Fruit fly (Drosophila melanogaster) whole organism, prepupa: ENCODE measurements around the gene CG9775.

Experiments used
- CG11294 ChIP-seq: fragments of 200-800 bp; sonication (Bioruptor generic); IDR thresholded peaks from 2 replicates; pipeline ENCODE4 v1.3.6; 2022; ENCODE audit warnings: missing biosample characterization, missing genetic modification characterization
- CG11762 ChIP-seq: fragments of 200-800 bp; sonication (Bioruptor generic); optimal IDR thresholded peaks from 3 replicates; lab custom pipeline; 2016; ENCODE audit warnings: missing biosample characterization, missing genetic modification characterization; ENCODE audit not compliant: insufficient read depth
- CG11902 ChIP-seq: fragments of 200-800 bp; sonication (Bioruptor generic); optimal IDR thresholded peaks from 3 replicates; lab custom pipeline; 2016; ENCODE audit warnings: missing biosample characterization, missing genetic modification characterization
- CG15336 ChIP-seq: fragments of 200-800 bp; sonication (Bioruptor generic); IDR thresholded peaks from 2 replicates; pipeline ENCODE4 v1.3.6; 2022; ENCODE audit warnings: missing biosample characterization, missing genetic modification characterization
- CG1621 ChIP-seq: fragments of 200-800 bp; sonication (Bioruptor generic); optimal IDR thresholded peaks from 3 replicates; lab custom pipeline; 2018; ENCODE audit warnings: missing biosample characterization, mild to moderate bottlenecking, missing genetic modification characterization
- CG16779 ChIP-seq: fragments of 200-800 bp; sonication (Bioruptor generic); optimal IDR thresholded peaks from 3 replicates; lab custom pipeline; 2017; ENCODE audit warnings: missing biosample characterization, mild to moderate bottlenecking, missing genetic modification characterization
- CG3032 ChIP-seq: fragments of 200-800 bp; optimal IDR thresholded peaks from 2 replicates; lab custom pipeline; 2019; ENCODE audit warnings: missing biosample characterization, mild to moderate bottlenecking, missing genetic modification characterization, moderate library complexity
- CG31627 ChIP-seq: fragments of 200-800 bp; sonication (Bioruptor generic); optimal IDR thresholded peaks from 3 replicates; lab custom pipeline; 2016; ENCODE audit warnings: missing biosample characterization, missing genetic modification characterization
- CG34406 ChIP-seq: fragments of 200-800 bp; sonication (Bioruptor generic); optimal IDR thresholded peaks from 3 replicates; lab custom pipeline; 2016; ENCODE audit warnings: missing biosample characterization, missing genetic modification characterization
- CG4318 ChIP-seq: fragments of 200-800 bp; sonication (Bioruptor generic); optimal IDR thresholded peaks from 3 replicates; lab custom pipeline; 2017; ENCODE audit warnings: missing biosample characterization, mild to moderate bottlenecking, missing genetic modification characterization
- CG6163 ChIP-seq: fragments of 200-800 bp; sonication (Bioruptor generic); IDR thresholded peaks from 3 replicates; pipeline ENCODE4 v1.3.6; 2022; ENCODE audit warnings: missing biosample characterization, missing genetic modification characterization
- CG6276 ChIP-seq: fragments of 200-800 bp; sonication (Bioruptor generic); optimal IDR thresholded peaks from 2 replicates; lab custom pipeline; 2017; ENCODE audit warnings: missing biosample characterization, mild to moderate bottlenecking, missing genetic modification characterization
- CG6792 ChIP-seq: fragments of 200-800 bp; sonication (Bioruptor generic); optimal IDR thresholded peaks from 3 replicates; lab custom pipeline; 2016; ENCODE audit warnings: missing biosample characterization, missing genetic modification characterization
- CG6854 ChIP-seq: fragments of 200-800 bp; sonication (Bioruptor generic); optimal IDR thresholded peaks from 2 replicates; lab custom pipeline; 2017; ENCODE audit warnings: missing biosample characterization, mild to moderate bottlenecking, missing genetic modification characterization
- CG8119 ChIP-seq: fragments of 200-800 bp; sonication (Bioruptor generic); IDR thresholded peaks from 3 replicates; pipeline ENCODE4 v1.3.6; 2022; ENCODE audit warnings: missing biosample characterization, missing genetic modification characterization
- CG8319 ChIP-seq: fragments of 200-800 bp; sonication (Bioruptor generic); optimal IDR thresholded peaks from 3 replicates; lab custom pipeline; 2016; ENCODE audit warnings: missing biosample characterization, missing genetic modification characterization
- CG9139 ChIP-seq: fragments of 200-800 bp; sonication (Bioruptor generic); optimal IDR thresholded peaks from 3 replicates; lab custom pipeline; 2017; ENCODE audit warnings: missing biosample characterization, mild to moderate bottlenecking, missing genetic modification characterization
- Eip75B ChIP-seq: fragments of 200-800 bp; sonication (Bioruptor generic); optimal IDR thresholded peaks from 3 replicates; lab custom pipeline; 2016; ENCODE audit warnings: missing biosample characterization, missing genetic modification characterization
- Eip78C ChIP-seq: fragments of 200-800 bp; sonication (Bioruptor generic); peaks from one replicate; lab custom pipeline; 2016; ENCODE audit warnings: missing biosample characterization, missing genetic modification characterization
- Eip93F ChIP-seq: fragments of 200-800 bp; sonication (Bioruptor generic); optimal IDR thresholded peaks from 2 replicates; lab custom pipeline; 2016; ENCODE audit warnings: missing biosample characterization, mild to moderate bottlenecking, missing genetic modification characterization
- Ets21C ChIP-seq: fragments of 200-800 bp; sonication (Bioruptor generic); optimal IDR thresholded peaks from 3 replicates; lab custom pipeline; 2016; ENCODE audit warnings: missing biosample characterization, missing genetic modification characterization
- Ets96B ChIP-seq: fragments of 200-800 bp; optimal IDR thresholded peaks from 2 replicates; lab custom pipeline; 2019; ENCODE audit warnings: missing biosample characterization, mild to moderate bottlenecking, missing genetic modification characterization, moderate library complexity
- Gug ChIP-seq: fragments of 200-800 bp; sonication (Bioruptor generic); IDR thresholded peaks from 2 replicates; pipeline ENCODE4 v1.3.6; 2022; ENCODE audit warnings: missing biosample characterization, missing genetic modification characterization
- Hr38 ChIP-seq: sonication (Bioruptor generic); optimal IDR thresholded peaks from 2 replicates; lab custom pipeline; 2016; ENCODE audit warnings: missing biosample characterization, missing genetic modification characterization
- Hr39 ChIP-seq: fragments of 200-800 bp; sonication (Bioruptor generic); optimal IDR thresholded peaks from 2 replicates; lab custom pipeline; 2016; ENCODE audit warnings: missing biosample characterization, missing genetic modification characterization
- Lpt ChIP-seq: fragments of 200-800 bp; sonication (Bioruptor generic); optimal IDR thresholded peaks from 3 replicates; lab custom pipeline; 2016; ENCODE audit warnings: missing biosample characterization, missing genetic modification characterization
- Met ChIP-seq: fragments of 200-800 bp; sonication (Bioruptor generic); optimal IDR thresholded peaks from 3 replicates; lab custom pipeline; 2016; ENCODE audit warnings: missing biosample characterization, missing genetic modification characterization
- OdsH ChIP-seq: fragments of 200-800 bp; sonication (Bioruptor generic); optimal IDR thresholded peaks from 3 replicates; lab custom pipeline; 2016; ENCODE audit warnings: missing biosample characterization, missing genetic modification characterization
- Smox ChIP-seq: fragments of 200-800 bp; sonication (Bioruptor generic); optimal IDR thresholded peaks from 3 replicates; lab custom pipeline; 2016; ENCODE audit warnings: missing biosample characterization, missing genetic modification characterization
- Sox102F ChIP-seq: fragments of 200-800 bp; sonication (Bioruptor generic); optimal IDR thresholded peaks from 2 replicates; lab custom pipeline; 2016; ENCODE audit warnings: missing biosample characterization, mild to moderate bottlenecking, missing genetic modification characterization
- Sox14 ChIP-seq: fragments of 200-800 bp; sonication (Bioruptor generic); optimal IDR thresholded peaks from 3 replicates; lab custom pipeline; 2016; ENCODE audit warnings: missing biosample characterization, missing genetic modification characterization
- Sox15 ChIP-seq: fragments of 200-800 bp; sonication (Bioruptor generic); optimal IDR thresholded peaks from 3 replicates; lab custom pipeline; 2016; ENCODE audit warnings: missing biosample characterization, missing genetic modification characterization
- acj6 ChIP-seq: fragments of 200-800 bp; sonication (Bioruptor generic); optimal IDR thresholded peaks from 3 replicates; lab custom pipeline; 2016; ENCODE audit warnings: missing biosample characterization, missing genetic modification characterization
- cyc ChIP-seq: fragments of 200-800 bp; sonication (Bioruptor generic); optimal IDR thresholded peaks from 3 replicates; lab custom pipeline; 2016; ENCODE audit warnings: missing biosample characterization, missing genetic modification characterization
- dac ChIP-seq: fragments of 200-800 bp; sonication (Bioruptor generic); optimal IDR thresholded peaks from 2 replicates; lab custom pipeline; 2017; ENCODE audit warnings: missing biosample characterization, mild to moderate bottlenecking, missing genetic modification characterization
- dsx ChIP-seq: fragments of 200-800 bp; optimal IDR thresholded peaks from 3 replicates; lab custom pipeline; 2019; ENCODE audit warnings: missing biosample characterization, mild to moderate bottlenecking, missing genetic modification characterization, moderate library complexity; ENCODE audit not compliant: poor library complexity, severe bottlenecking
- esn ChIP-seq: fragments of 200-800 bp; sonication (Bioruptor generic); optimal IDR thresholded peaks from 2 replicates; lab custom pipeline; 2016; ENCODE audit warnings: missing biosample characterization, mild to moderate bottlenecking, missing genetic modification characterization, moderate library complexity
- fd59A ChIP-seq: fragments of 200-800 bp; sonication (Bioruptor generic); optimal IDR thresholded peaks from 2 replicates; lab custom pipeline; 2017; ENCODE audit warnings: missing biosample characterization, mild to moderate bottlenecking, missing genetic modification characterization, missing genetic modification reagents
- fd85E ChIP-seq: fragments of 200-800 bp; sonication (Bioruptor generic); optimal IDR thresholded peaks from 3 replicates; lab custom pipeline; 2016; ENCODE audit warnings: missing biosample characterization, missing genetic modification characterization
- lz ChIP-seq: fragments of 200-800 bp; sonication (Bioruptor generic); optimal IDR thresholded peaks from 3 replicates; lab custom pipeline; 2016; ENCODE audit warnings: missing biosample characterization, missing genetic modification characterization
- salr ChIP-seq, 2 experiments: fragments of 200-800 bp; sonication (Bioruptor generic); optimal IDR thresholded peaks; 3 replicates each; lab custom pipeline; 2016 to 2018; ENCODE audit warnings: missing biosample characterization in 2 of 2, missing genetic modification characterization in 2 of 2, mild to moderate bottlenecking in 1 of 2
- spab ChIP-seq: fragments of 200-800 bp; sonication (Bioruptor generic); optimal IDR thresholded peaks from 2 replicates; lab custom pipeline; 2017; ENCODE audit warnings: missing biosample characterization, mild to moderate bottlenecking, missing genetic modification characterization, missing genetic modification reagents
- ss ChIP-seq, 2 experiments: fragments of 200-800 bp; sonication (Bioruptor generic); optimal IDR thresholded peaks; 2 replicates in 1 of 2; 3 replicates in 1 of 2; lab custom pipeline; 2017 to 2018; ENCODE audit warnings: mild to moderate bottlenecking in 2 of 2, missing biosample characterization in 2 of 2, missing genetic modification characterization in 2 of 2, moderate library complexity in 1 of 2
- svp ChIP-seq: fragments of 200-800 bp; sonication (Bioruptor generic); peaks from one replicate; lab custom pipeline; 2016; ENCODE audit warnings: missing biosample characterization, missing genetic modification characterization
- vri ChIP-seq: fragments of 200-800 bp; sonication (Bioruptor generic); optimal IDR thresholded peaks from 3 replicates; lab custom pipeline; 2016; ENCODE audit warnings: missing biosample characterization, mild to moderate bottlenecking, missing genetic modification characterization

CG9775 gene

dm6 chr3R:4664947-4665346, 23.3 kb upstream of the CG9775 start (continued):
- peak; percentile 83 for TF ChIP-seq Sox102F (GFP tag; lab: Kevin White, UChicago)
- peak; percentile 97 for TF ChIP-seq Eip78C (GFP tag; lab: Kevin White, UChicago)
- peak; percentile 16 for TF ChIP-seq CG11902 (GFP tag; lab: Kevin White, UChicago)
- TF ChIP-seq esn = peak; percentile 88
- TF ChIP-seq dsx (GFP tag; lab: Kevin White, UChicago) = peak; percentile 69
- TF ChIP-seq CG11762 (GFP tag; lab: Kevin White, UChicago) = peak; percentile 85
- TF ChIP-seq Sox15 = no peak
- TF ChIP-seq salr (GFP tag; optimal IDR thresholded peaks at IDR 0.05; lab: Kevin White, UChicago) = peak; percentile 46 to 84
- TF ChIP-seq CG3032 = peak; percentile 81
- peak; percentile 78 for TF ChIP-seq CG6854 (GFP tag; lab: Kevin White, UChicago)
- peak; percentile 77 for TF ChIP-seq fd59A (GFP tag; lab: Kevin White, UChicago)
- peak; percentile 82 for TF ChIP-seq Met (GFP tag; lab: Kevin White, UChicago)
- TF ChIP-seq dac (GFP tag; lab: Kevin White, UChicago) = no peak
- TF ChIP-seq, all 60 proteins: peak for 56

- TF ChIP-seq fd85E (GFP tag; lab: Kevin White, UChicago) (no peak), cyc (GFP tag; lab: Kevin White, UChicago) (no peak), CG3032 (no peak), lz (GFP tag; lab: Kevin White, UChicago) (no peak), CG6854 (GFP tag; lab: Kevin White, UChicago) (no peak), fd59A (GFP tag; lab: Kevin White, UChicago) (no peak)
Observed at dm6 chr3R:4664199-4664598, 22.6 kb upstream of the CG9775 start.

- TF ChIP-seq CG8319 (GFP tag; lab: Kevin White, UChicago) (peak; percentile 29), Sox14 (GFP tag; lab: Kevin White, UChicago) (peak; percentile 46), fd59A (GFP tag; lab: Kevin White, UChicago) (peak; percentile 27), spab (GFP tag; lab: Kevin White, UChicago) (peak; percentile 44), Hr39 (GFP tag; lab: Kevin White, UChicago) (peak; percentile 25), Ets96B (tag; lab: Kevin White, UChicago) (peak; percentile 56), CG16779 (tag; lab: Kevin White, UChicago) (no peak), svp (GFP tag; lab: Kevin White, UChicago) (peak; percentile 74), Sox15 (peak; percentile 16), CG1621 (tag; lab: Kevin White, UChicago) (peak; percentile 9), esn (peak; percentile 25), Hr38 (no peak), CG8119 (peak; percentile 86), OdsH (GFP tag; lab: Kevin White, UChicago) (peak; percentile 73), CG4318 (GFP tag; lab: Kevin White, UChicago) (peak; percentile 64), CG6163 (GFP tag; lab: Robert Waterston, UW) (peak; percentile 78), acj6 (GFP tag; lab: Kevin White, UChicago) (peak; percentile 51), ss (GFP tag; optimal IDR thresholded peaks at IDR 0.05; lab: Kevin White, UChicago) (peak; percentile 1 to 40), Smox (GFP tag; lab: Kevin White, UChicago) (no peak), CG6792 (peak; percentile 50), CG11902 (GFP tag; lab: Kevin White, UChicago) (peak; percentile 17), Eip93F (GFP tag; lab: Kevin White, UChicago) (no peak), CG31627 (GFP tag; lab: Kevin White, UChicago) (peak; percentile 22), Lpt (GFP tag; lab: Kevin White, UChicago) (peak; percentile 62), dac (GFP tag; lab: Kevin White, UChicago) (peak; percentile 34), Eip75B (GFP tag; lab: Kevin White, UChicago) (peak; percentile 68), dsx (GFP tag; lab: Kevin White, UChicago) (peak; percentile 14), CG11762 (GFP tag; lab: Kevin White, UChicago) (peak; percentile 27), CG6854 (GFP tag; lab: Kevin White, UChicago) (no peak), vri (GFP tag; lab: Kevin White, UChicago) (no peak), Gug (GFP tag; lab: Robert Waterston, UW) (peak; percentile 77), CG34406 (GFP tag; lab: Kevin White, UChicago) (peak; percentile 48), CG6276 (peak; percentile 80), CG3032 (peak; percentile 49), CG9139 (GFP tag; lab: Kevin White, UChicago) (peak; percentile 15), Ets21C (GFP tag; lab: Kevin White, UChicago) (no peak), Met (GFP tag; lab: Kevin White, UChicago) (peak; percentile 51), CG15336 (GFP tag; lab: Robert Waterston, UW) (peak; percentile 89), cyc (GFP tag; lab: Kevin White, UChicago) (peak; percentile 29), CG11294 (GFP tag; lab: Robert Waterston, UW) (peak; percentile 64), Sox102F (GFP tag; lab: Kevin White, UChicago) (no peak)
Observed at dm6 chr3R:4663068-4663467, 21.4 kb upstream of the CG9775 start.
